Fruit fly (Drosophila melanogaster) whole organism, embryonic: ENCODE data around the gene awd.
A peak's percentile ranks its signal among the peaks of the same experiment; 100 is the strongest.

Source experiments
- Adf1 ChIP-seq: fragments of 200-800 bp; sonication (Bioruptor generic); IDR thresholded peaks from 2 replicates; pipeline ENCODE4 v1.3.6; 2022; ENCODE audit warnings: missing biosample characterization, missing genetic modification characterization
- CG11695 ChIP-seq: fragments of 200-800 bp; sonication (Bioruptor generic); IDR thresholded peaks from 3 replicates; pipeline ENCODE4 v1.3.6; 2022; ENCODE audit warnings: missing biosample characterization, missing genetic modification characterization
- CG12104 ChIP-seq: fragments of 200-800 bp; sonication (Bioruptor generic); optimal IDR thresholded peaks from 3 replicates; lab custom pipeline; 2016; ENCODE audit warnings: missing biosample characterization, missing genetic modification characterization
- CG12769 ChIP-seq: fragments of 200-800 bp; sonication (Bioruptor generic); optimal IDR thresholded peaks from 2 replicates; lab custom pipeline; 2019; ENCODE audit warnings: missing biosample characterization, mild to moderate bottlenecking, missing genetic modification characterization, moderate library complexity
- CG13123 ChIP-seq: fragments of 200-800 bp; sonication (Bioruptor generic); optimal IDR thresholded peaks from 2 replicates; lab custom pipeline; 2016; ENCODE audit warnings: missing biosample characterization, missing genetic modification characterization
- CG13287 ChIP-seq: fragments of 200-800 bp; sonication (Bioruptor generic); IDR thresholded peaks from 2 replicates; pipeline ENCODE4 v1.3.6; 2022; ENCODE audit warnings: missing biosample characterization, missing genetic modification characterization; ENCODE audit not compliant: partially characterized antibody
- CG15073 ChIP-seq: fragments of 200-800 bp; sonication (Bioruptor generic); optimal IDR thresholded peaks from 2 replicates; lab custom pipeline; 2016; ENCODE audit warnings: missing biosample characterization, missing genetic modification characterization
- CG1647 ChIP-seq: fragments of 200-800 bp; sonication (Bioruptor generic); optimal IDR thresholded peaks from 3 replicates; lab custom pipeline; 2016; ENCODE audit warnings: missing biosample characterization, missing genetic modification characterization
- CG16813 ChIP-seq: fragments of 200-800 bp; sonication (Bioruptor generic); IDR thresholded peaks from 3 replicates; pipeline ENCODE4 v1.3.6; 2022; ENCODE audit warnings: missing biosample characterization, missing genetic modification characterization; ENCODE audit not compliant: partially characterized antibody
- CG17359 ChIP-seq: fragments of 200-800 bp; sonication (Bioruptor generic); optimal IDR thresholded peaks from 3 replicates; lab custom pipeline; 2018; ENCODE audit warnings: missing biosample characterization, mild to moderate bottlenecking, missing genetic modification characterization, moderate library complexity
- CG18619 ChIP-seq: fragments of 200-800 bp; sonication (Bioruptor generic); optimal IDR thresholded peaks from 3 replicates; lab custom pipeline; 2017; ENCODE audit warnings: missing biosample characterization, mild to moderate bottlenecking, missing genetic modification characterization
- CG2120 ChIP-seq: fragments of 200-800 bp; sonication (Bioruptor generic); optimal IDR thresholded peaks from 3 replicates; lab custom pipeline; 2016; ENCODE audit warnings: missing biosample characterization, missing genetic modification characterization
- CG3838 ChIP-seq: fragments of 200-800 bp; sonication (Bioruptor generic); optimal IDR thresholded peaks from 3 replicates; lab custom pipeline; 2016; ENCODE audit warnings: missing biosample characterization, missing genetic modification characterization
- CG4617 ChIP-seq: fragments of 200-800 bp; sonication (Bioruptor generic); optimal IDR thresholded peaks from 3 replicates; lab custom pipeline; 2016; ENCODE audit warnings: missing biosample characterization, missing genetic modification characterization, borderline replicate concordance
- CG6689 ChIP-seq: fragments of 200-800 bp; sonication (Bioruptor generic); IDR thresholded peaks from 2 replicates; pipeline ENCODE4 v1.3.6; 2022; ENCODE audit warnings: missing biosample characterization, missing genetic modification characterization
- CG7745 ChIP-seq: fragments of 200-800 bp; sonication (Bioruptor generic); optimal IDR thresholded peaks from 2 replicates; lab custom pipeline; 2018; ENCODE audit warnings: missing biosample characterization, mild to moderate bottlenecking, missing genetic modification characterization, moderate library complexity
- CG8290 ChIP-seq, 3 experiments: fragments of 200-800 bp; sonication (Bioruptor generic); optimal IDR thresholded peaks; 2 replicates each; lab custom pipeline; 2016 to 2019; ENCODE audit warnings: missing biosample characterization in 3 of 3, missing genetic modification characterization in 3 of 3, mild to moderate bottlenecking in 2 of 3, moderate library complexity in 1 of 3
- CG8388 ChIP-seq: fragments of 200-800 bp; sonication (Bioruptor generic); optimal IDR thresholded peaks from 2 replicates; lab custom pipeline; 2019; ENCODE audit warnings: missing biosample characterization, mild to moderate bottlenecking, missing genetic modification characterization, moderate library complexity
- Dek ChIP-seq: fragments of 200-800 bp; sonication (Bioruptor generic); optimal IDR thresholded peaks from 3 replicates; lab custom pipeline; 2019; ENCODE audit warnings: missing biosample characterization, mild to moderate bottlenecking, missing genetic modification characterization, moderate library complexity
- ERR ChIP-seq: fragments of 200-800 bp; sonication (Bioruptor generic); optimal IDR thresholded peaks from 2 replicates; lab custom pipeline; 2016; ENCODE audit warnings: missing biosample characterization, missing genetic modification characterization
- HHEX ChIP-seq: fragments of 200-800 bp; sonication (Bioruptor generic); optimal IDR thresholded peaks from 3 replicates; lab custom pipeline; 2017; ENCODE audit warnings: missing biosample characterization, mild to moderate bottlenecking, missing genetic modification characterization, missing genetic modification reagents
- HLH3B ChIP-seq: fragments of 200-800 bp; sonication (Bioruptor generic); IDR thresholded peaks from 2 replicates; pipeline ENCODE4 v1.3.6; 2022; ENCODE audit warnings: missing biosample characterization, missing genetic modification characterization
- NC2α ChIP-seq: fragments of 200-800 bp; sonication (Bioruptor generic); optimal IDR thresholded peaks from 2 replicates; lab custom pipeline; 2016; ENCODE audit warnings: missing biosample characterization, missing genetic modification characterization
- Nf-YC ChIP-seq: fragments of 200-800 bp; optimal IDR thresholded peaks from 3 replicates; lab custom pipeline; 2019; ENCODE audit warnings: missing biosample characterization, mild to moderate bottlenecking, missing genetic modification characterization, moderate library complexity
- NfI ChIP-seq: fragments of 200-800 bp; sonication (Bioruptor generic); optimal IDR thresholded peaks from 3 replicates; lab custom pipeline; 2018; ENCODE audit warnings: missing biosample characterization, mild to moderate bottlenecking, missing genetic modification characterization, moderate library complexity
- Pdp1 ChIP-seq, 2 experiments: fragments of 200-800 bp; sonication (Bioruptor generic); optimal IDR thresholded peaks; 3 replicates each; lab custom pipeline; 2016; ENCODE audit warnings: missing biosample characterization in 2 of 2, missing genetic modification characterization in 2 of 2, mild to moderate bottlenecking in 1 of 2, moderate library complexity in 1 of 2
- Rfx ChIP-seq: fragments of 200-800 bp; sonication (Bioruptor generic); IDR thresholded peaks from 2 replicates; pipeline ENCODE4 v1.3.6; 2022; ENCODE audit warnings: missing biosample characterization, missing genetic modification characterization
- Taf1 ChIP-seq: fragments of 200-800 bp; sonication (Bioruptor generic); IDR thresholded peaks from 2 replicates; pipeline ENCODE4 v1.3.6; 2022; ENCODE audit warnings: missing biosample characterization, missing genetic modification characterization
- Tbp ChIP-seq: fragments of >200 bp; optimal IDR thresholded peaks from 2 replicates; lab custom pipeline; 2018; ENCODE audit warnings: missing biosample characterization, missing genetic modification characterization
- Vsx1 ChIP-seq: fragments of 200-800 bp; sonication (Bioruptor generic); optimal IDR thresholded peaks from 2 replicates; lab custom pipeline; 2017; ENCODE audit warnings: missing biosample characterization, mild to moderate bottlenecking, missing genetic modification characterization, missing genetic modification reagents
- Xbp1 ChIP-seq: fragments of 200-800 bp; sonication (Bioruptor generic); optimal IDR thresholded peaks from 3 replicates; lab custom pipeline; 2016; ENCODE audit warnings: missing biosample characterization, mild to moderate bottlenecking, missing genetic modification characterization
- bcd ChIP-seq: fragments of 200-800 bp; sonication (Bioruptor generic); optimal IDR thresholded peaks from 2 replicates; lab custom pipeline; 2017; ENCODE audit warnings: missing biosample characterization, mild to moderate bottlenecking, missing genetic modification characterization
- bsh ChIP-seq, 2 experiments: fragments of 200-800 bp; sonication (Bioruptor generic); optimal IDR thresholded peaks; 2 replicates each; lab custom pipeline; 2017 to 2018; ENCODE audit warnings: mild to moderate bottlenecking in 2 of 2, missing biosample characterization in 2 of 2, missing genetic modification characterization in 2 of 2, moderate library complexity in 1 of 2
- cas ChIP-seq: fragments of 200-800 bp; sonication (Bioruptor generic); IDR thresholded peaks from 2 replicates; pipeline ENCODE4 v1.3.6; 2022; ENCODE audit warnings: missing biosample characterization, missing genetic modification characterization
- cwo ChIP-seq: fragments of 200-800 bp; sonication (Bioruptor generic); optimal IDR thresholded peaks from 3 replicates; lab custom pipeline; 2017; ENCODE audit warnings: missing biosample characterization, missing genetic modification characterization, mild to moderate bottlenecking, moderate library complexity, missing genetic modification reagents
- dan ChIP-seq: fragments of 200-800 bp; sonication (Bioruptor generic); IDR thresholded peaks from 2 replicates; pipeline ENCODE4 v1.3.6; 2022; ENCODE audit warnings: missing biosample characterization, missing genetic modification characterization
- danr ChIP-seq: fragments of 200-800 bp; sonication (Bioruptor generic); IDR thresholded peaks from 2 replicates; pipeline ENCODE4 v1.3.6; 2022; ENCODE audit warnings: missing biosample characterization, missing genetic modification characterization
- fd96Cb ChIP-seq: fragments of 200-800 bp; sonication (Bioruptor generic); optimal IDR thresholded peaks from 2 replicates; lab custom pipeline; 2018; ENCODE audit warnings: missing biosample characterization, mild to moderate bottlenecking, missing genetic modification characterization, moderate library complexity
- ftz-f1 ChIP-seq: fragments of 200-800 bp; sonication (Bioruptor generic); optimal IDR thresholded peaks from 2 replicates; lab custom pipeline; 2016; ENCODE audit warnings: missing biosample characterization, missing genetic modification characterization
- gcm2 ChIP-seq: fragments of 200-800 bp; sonication (Bioruptor generic); optimal IDR thresholded peaks from 2 replicates; lab custom pipeline; 2016; ENCODE audit warnings: missing biosample characterization, missing genetic modification characterization
- grau ChIP-seq: fragments of 200-800 bp; optimal IDR thresholded peaks from 3 replicates; lab custom pipeline; 2019; ENCODE audit warnings: missing biosample characterization, mild to moderate bottlenecking, missing genetic modification characterization, moderate library complexity
- grn ChIP-seq: fragments of 200-800 bp; sonication (Bioruptor generic); optimal IDR thresholded peaks from 3 replicates; lab custom pipeline; 2017; ENCODE audit warnings: missing biosample characterization, missing genetic modification characterization
- ham ChIP-seq: fragments of 200-800 bp; sonication (Bioruptor generic); IDR thresholded peaks from 2 replicates; pipeline ENCODE4 v1.3.6; 2022; ENCODE audit warnings: missing biosample characterization, missing genetic modification characterization
- hth ChIP-seq: fragments of >200 bp; optimal IDR thresholded peaks from 2 replicates; lab custom pipeline; 2017; ENCODE audit warnings: inconsistent platforms
- kay ChIP-seq: fragments of 200-800 bp; sonication (Bioruptor generic); optimal IDR thresholded peaks from 2 replicates; lab custom pipeline; 2016; ENCODE audit warnings: missing biosample characterization, missing genetic modification characterization
- lmd ChIP-seq: fragments of 200-800 bp; sonication (Bioruptor generic); IDR thresholded peaks from 2 replicates; pipeline ENCODE4 v1.3.6; 2022; ENCODE audit warnings: missing biosample characterization, missing genetic modification characterization
- prd ChIP-seq, 3 experiments: fragments of >200 bp in 2 of 3; fragments of 200-800 bp in 1 of 3; sonication (Bioruptor generic) in 1 of 3; optimal IDR thresholded peaks in 2 of 3; IDR thresholded peaks in 1 of 3; 2 replicates in 2 of 3; 3 replicates in 1 of 3; pipeline versions ENCODE4 v1.3.6 to Lab custom; 2017 to 2022; ENCODE audit warnings: missing biosample characterization in 1 of 3, missing genetic modification characterization in 1 of 3
- stwl ChIP-seq: fragments of 200-800 bp; sonication (Bioruptor generic); optimal IDR thresholded peaks from 3 replicates; lab custom pipeline; 2018; ENCODE audit warnings: missing biosample characterization, mild to moderate bottlenecking, missing genetic modification characterization, moderate library complexity
- wor ChIP-seq: fragments of 200-800 bp; sonication (Bioruptor generic); IDR thresholded peaks from 2 replicates; pipeline ENCODE4 v1.3.6; 2022; ENCODE audit warnings: missing biosample characterization, missing genetic modification characterization

The awd gene

DNA sequence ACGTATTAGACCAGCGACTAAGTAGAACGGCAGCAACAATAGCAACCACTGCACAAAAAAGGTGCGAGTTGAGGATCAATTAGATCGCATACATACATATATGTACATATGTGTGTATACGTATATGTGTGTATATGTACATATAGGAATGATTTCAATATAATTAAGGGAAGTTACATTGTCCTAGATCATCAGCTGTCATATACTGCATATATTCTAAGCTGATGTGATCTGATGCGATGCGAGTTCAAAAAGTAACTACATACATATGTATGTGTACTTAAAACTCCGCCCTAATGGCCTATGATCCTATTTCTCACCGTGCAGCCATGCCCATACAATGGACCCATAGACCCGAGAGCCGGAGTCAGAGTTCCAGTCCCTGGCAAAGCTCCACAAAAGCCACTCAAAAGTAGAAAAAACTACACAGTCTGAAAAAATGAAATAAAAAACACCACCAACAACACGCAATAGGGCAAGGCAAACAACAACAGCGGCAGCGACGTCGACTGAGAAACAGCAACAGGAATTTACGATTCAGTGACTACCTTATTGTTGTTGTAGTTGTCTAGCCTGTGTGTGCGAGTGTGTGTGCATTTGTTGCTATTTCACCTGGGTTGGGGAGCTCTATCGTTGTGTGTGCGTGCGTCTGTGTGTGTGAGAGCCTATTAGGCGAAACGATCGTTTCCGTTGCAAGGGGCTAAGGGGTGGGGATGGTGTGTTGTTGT is 22.5 kb downstream of the awd start (continued):
- TF ChIP-seq Nf-YC (tag; lab: Kevin White, UChicago) = no peak
- no peak for TF ChIP-seq CG8290 (GFP tag; optimal IDR thresholded peaks at IDR 0.05; lab: Kevin White, UChicago)
- TF ChIP-seq CG8290 (tag; optimal IDR thresholded peaks at IDR 0.05; lab: Kevin White, UChicago) = no peak
- peak; percentile 42; the same call in 2 of the 3 replicates for TF ChIP-seq CG11695
- TF ChIP-seq CG13123 = no peak
- no peak for TF ChIP-seq CG12769
- no peak for TF ChIP-seq danr (GFP tag; lab: Robert Waterston, UW)
- no peak for TF ChIP-seq ftz-f1 (GFP tag; lab: Kevin White, UChicago)
- peak; percentile 84 for TF ChIP-seq Adf1 (GFP tag; lab: Robert Waterston, UW)
- TF ChIP-seq CG13287 = no peak
- no peak for TF ChIP-seq CG7745 (tag; lab: Kevin White, UChicago)
- no peak for TF ChIP-seq stwl
- TF ChIP-seq dan (GFP tag; lab: Robert Waterston, UW) = no peak
- no peak for TF ChIP-seq CG4617 (GFP tag; lab: Kevin White, UChicago)
- TF ChIP-seq CG3838 (GFP tag; lab: Kevin White, UChicago) = no peak
- TF ChIP-seq Rfx (GFP tag; lab: Robert Waterston, UW) = peak; percentile 29; the same call in 1 of the 2 replicates
- no peak for TF ChIP-seq CG18619 (GFP tag; lab: Kevin White, UChicago)
- peak; percentile 2 for TF ChIP-seq Dek (tag; lab: Kevin White, UChicago)
- peak; percentile 3 for TF ChIP-seq cwo (GFP tag; lab: Kevin White, UChicago)
- no peak for TF ChIP-seq HHEX
- TF ChIP-seq grn = no peak
- TF ChIP-seq Taf1 (GFP tag; lab: Robert Waterston, UW) = no peak
- no peak for TF ChIP-seq ham (GFP tag; lab: Robert Waterston, UW)
- TF ChIP-seq Pdp1 (GFP tag; optimal IDR thresholded peaks at IDR 0.05; lab: Kevin White, UChicago) = peak in 1 of 2 experiments; percentile 32
- no peak for TF ChIP-seq wor (GFP tag; lab: Robert Waterston, UW)
- peak; percentile 51 for TF ChIP-seq CG6689 (GFP tag; lab: Robert Waterston, UW)
- peak; percentile 7 for TF ChIP-seq Xbp1
- TF ChIP-seq HLH3B (GFP tag; lab: Robert Waterston, UW) = no peak
- no peak for TF ChIP-seq ERR (GFP tag; lab: Kevin White, UChicago)
- no peak for TF ChIP-seq CG15073 (GFP tag; lab: Kevin White, UChicago)
- no peak for TF ChIP-seq gcm2 (GFP tag; lab: Kevin White, UChicago)
- no peak for TF ChIP-seq CG16813
- peak; percentile 15 for TF ChIP-seq bcd (GFP tag; lab: Kevin White, UChicago)
- no peak for TF ChIP-seq CG12104
- peak; percentile 22 for TF ChIP-seq CG2120
- no peak for TF ChIP-seq prd (optimal IDR thresholded peaks at IDR 0.05; lab: Kevin White, UChicago)
- TF ChIP-seq prd (GFP tag; IDR thresholded peaks at IDR 0.05; lab: Robert Waterston, UW) = peak; percentile 36; the same call in 1 of the 3 replicates
- TF ChIP-seq NC2α (GFP tag; lab: Kevin White, UChicago) = no peak
- TF ChIP-seq NfI (GFP tag; lab: Kevin White, UChicago) = no peak
- peak; percentile 43 for TF ChIP-seq fd96Cb
- TF ChIP-seq bsh (GFP tag; optimal IDR thresholded peaks at IDR 0.05; lab: Kevin White, UChicago) = peak; percentile 27 to 59
- TF ChIP-seq CG1647 (GFP tag; lab: Kevin White, UChicago) = no peak
- TF ChIP-seq grau (tag; lab: Kevin White, UChicago) = peak; percentile 12
- peak; percentile 4 for TF ChIP-seq CG8388 (GFP tag; lab: Kevin White, UChicago)
- TF ChIP-seq hth = no peak
- peak; percentile 3 for TF ChIP-seq CG17359
- TF ChIP-seq lmd (GFP tag; lab: Robert Waterston, UW) = 0 out of 2 replicates have a peak, but pooled peaks have one; percentile 30
- TF ChIP-seq kay (GFP tag; lab: Kevin White, UChicago) = no peak
- TF ChIP-seq Vsx1 = no peak
- no peak for TF ChIP-seq Tbp (GFP tag; lab: Kevin White, UChicago)
- TF ChIP-seq cas (GFP tag; lab: Robert Waterston, UW) = no peak
